Worm (Caenorhabditis elegans) whole organism, early embryonic: ENCODE results near the gene K09C6.7.

ENCODE experiments used
- F13C5.2 ChIP-seq: sonication (generic microtip); optimal IDR thresholded peaks from 2 replicates; lab custom pipeline; 2017; ENCODE audit warnings: mild to moderate bottlenecking, missing genetic modification characterization, inconsistent platforms, missing compliant biosample characterization
- ama-1 ChIP-seq: fragments of 150-350 bp; optimal IDR thresholded peaks from 2 replicates; lab custom pipeline; 2014
- ceh-13 ChIP-seq: fragments of 200-800 bp; sonication (Bioruptor generic); optimal IDR thresholded peaks from 2 replicates; lab custom pipeline; 2018; ENCODE audit warnings: mild to moderate bottlenecking, missing genetic modification characterization, missing compliant biosample characterization
- ceh-36 ChIP-seq: sonication (generic microtip); optimal IDR thresholded peaks from 2 replicates; lab custom pipeline; 2016; ENCODE audit warnings: missing genetic modification characterization, inconsistent platforms, missing compliant biosample characterization
- hmbx-1 ChIP-seq: sonication (generic microtip); optimal IDR thresholded peaks from 2 replicates; lab custom pipeline; 2016; ENCODE audit warnings: mild to moderate bottlenecking, missing genetic modification characterization, missing compliant biosample characterization
- hmg-4 ChIP-seq: fragments of 200-800 bp; sonication (Bioruptor generic); optimal IDR thresholded peaks from 2 replicates; lab custom pipeline; 2018; ENCODE audit warnings: mild to moderate bottlenecking, missing genetic modification characterization, missing compliant biosample characterization
- pes-1 ChIP-seq: fragments of 200-800 bp; sonication (Bioruptor generic); IDR thresholded peaks from 2 replicates; pipeline ENCODE4 v1.3.6; 2022; ENCODE audit warnings: missing genetic modification reagents, missing genetic modification characterization, missing compliant biosample characterization
- tbx-11 ChIP-seq: fragments of 200-800 bp; sonication (Bioruptor generic); IDR thresholded peaks from 2 replicates; pipeline ENCODE4 v1.3.6; 2022; ENCODE audit warnings: missing genetic modification characterization, missing compliant biosample characterization
- tbx-37 ChIP-seq: fragments of 200-800 bp; sonication (Bioruptor generic); conservative IDR thresholded peaks from 2 replicates; pipeline ENCODE4 v1.3.6; 2022; ENCODE audit warnings: missing genetic modification reagents, missing genetic modification characterization, missing compliant biosample characterization

DNA sequence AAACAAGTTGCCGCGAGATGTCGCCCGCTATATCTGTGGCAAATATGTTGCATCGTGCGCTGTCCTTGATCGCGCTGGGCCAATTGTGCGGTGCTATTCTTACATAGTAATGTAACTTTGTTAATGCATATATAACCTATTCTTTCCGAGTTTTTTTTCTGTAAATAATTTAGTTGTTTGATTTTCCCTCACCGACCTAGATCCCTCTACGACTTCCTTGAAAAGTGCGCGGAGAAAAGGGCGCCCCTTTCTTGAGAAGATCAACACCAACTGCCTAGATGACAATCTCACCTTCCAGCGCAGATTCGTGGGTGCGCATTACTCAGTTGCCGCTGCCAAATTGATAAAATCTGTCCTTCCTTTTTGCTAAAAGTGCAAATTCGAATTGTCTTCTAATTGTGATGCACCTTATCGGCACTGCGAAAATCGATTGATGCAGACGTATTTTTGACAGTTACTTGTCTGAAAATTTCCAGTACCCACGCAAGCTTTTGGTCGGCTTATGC is 37.3 kb downstream of the K09C6.7 start:
- TF ChIP-seq tbx-11 (GFP tag; lab: Robert Waterston, UW), result no peak
- no peak for TF ChIP-seq ama-1 (lab: Kevin White, UChicago)
- no peak for TF ChIP-seq tbx-37 (GFP tag; lab: Robert Waterston, UW)
- TF ChIP-seq F13C5.2 (tag; lab: Kevin White, UChicago), result no peak
- no peak for TF ChIP-seq ceh-36 (tag; lab: Kevin White, UChicago)
- TF ChIP-seq hmg-4, result no peak
- TF ChIP-seq ceh-13 (GFP tag; lab: Kevin White, UChicago), result no peak
- no peak for TF ChIP-seq pes-1 (GFP tag; lab: Robert Waterston, UW)
- TF ChIP-seq hmbx-1 (tag; lab: Kevin White, UChicago), result no peak
